Fruit fly (Drosophila melanogaster) whole organism, prepupa: Measurements from ENCODE around the gene CG14961.

Experiments used
- CG11762 ChIP-seq: fragments of 200-800 bp; sonication (Bioruptor generic); optimal IDR thresholded peaks from 3 replicates; lab custom pipeline; 2016; ENCODE audit warnings: missing biosample characterization, missing genetic modification characterization; ENCODE audit not compliant: insufficient read depth
- CG8119 ChIP-seq: fragments of 200-800 bp; sonication (Bioruptor generic); IDR thresholded peaks from 3 replicates; pipeline ENCODE4 v1.3.6; 2022; ENCODE audit warnings: missing biosample characterization, missing genetic modification characterization
- Eip93F ChIP-seq: fragments of 200-800 bp; sonication (Bioruptor generic); optimal IDR thresholded peaks from 2 replicates; lab custom pipeline; 2016; ENCODE audit warnings: missing biosample characterization, mild to moderate bottlenecking, missing genetic modification characterization
- Ets21C ChIP-seq: fragments of 200-800 bp; sonication (Bioruptor generic); optimal IDR thresholded peaks from 3 replicates; lab custom pipeline; 2016; ENCODE audit warnings: missing biosample characterization, missing genetic modification characterization
- Lpt ChIP-seq: fragments of 200-800 bp; sonication (Bioruptor generic); optimal IDR thresholded peaks from 3 replicates; lab custom pipeline; 2016; ENCODE audit warnings: missing biosample characterization, missing genetic modification characterization
- cyc ChIP-seq: fragments of 200-800 bp; sonication (Bioruptor generic); optimal IDR thresholded peaks from 3 replicates; lab custom pipeline; 2016; ENCODE audit warnings: missing biosample characterization, missing genetic modification characterization
- fd85E ChIP-seq: fragments of 200-800 bp; sonication (Bioruptor generic); optimal IDR thresholded peaks from 3 replicates; lab custom pipeline; 2016; ENCODE audit warnings: missing biosample characterization, missing genetic modification characterization
- svp ChIP-seq: fragments of 200-800 bp; sonication (Bioruptor generic); peaks from one replicate; lab custom pipeline; 2016; ENCODE audit warnings: missing biosample characterization, missing genetic modification characterization

DNA sequence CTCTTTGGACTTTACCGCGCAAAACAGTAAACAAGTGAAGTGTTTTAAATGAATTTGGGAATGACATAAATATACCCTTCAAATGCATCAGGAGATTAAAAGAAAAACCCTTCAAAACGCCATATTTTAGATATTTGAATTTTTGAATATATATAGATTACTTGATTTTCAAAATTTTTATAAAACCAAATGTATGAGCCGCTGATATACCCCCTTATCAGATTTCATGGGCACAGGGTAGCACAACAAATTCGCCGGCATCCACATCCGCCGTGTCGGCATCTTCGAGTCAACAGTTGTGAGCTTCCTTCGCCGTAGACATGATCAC, 48.1 kb downstream of the CG14961 start, which contains the start of gene Ids:
- TF ChIP-seq cyc (GFP tag; lab: Kevin White, UChicago) (peak; percentile 74), svp (GFP tag; lab: Kevin White, UChicago) (peak; percentile 93), Eip93F (GFP tag; lab: Kevin White, UChicago) (peak; percentile 33), CG8119 (GFP tag; lab: Robert Waterston, UW) (peak; percentile 80), Lpt (GFP tag; lab: Kevin White, UChicago) (peak; percentile 54), fd85E (GFP tag; lab: Kevin White, UChicago) (peak; percentile 3), CG11762 (GFP tag; lab: Kevin White, UChicago) (peak; percentile 51), Ets21C (GFP tag; lab: Kevin White, UChicago) (peak; percentile 43)
